Worm (Caenorhabditis elegans): ENCODE measurements around the gene T28D9.1.
A peak's percentile ranks its signal among the peaks of the same experiment; 100 is the strongest.

ce11 chrII:6491817-6492452, at the start of gene T28D9.1, which contains the start of gene T28D9.11:
- TF ChIP-seq nfya-2 (GFP tag; IDR thresholded peaks at IDR 0.05) (no peak), bed-2 (GFP tag; IDR thresholded peaks at IDR 0.05) (0 out of 2 replicates have a peak, but pooled peaks have one; percentile 76), unc-62 (GFP tag; optimal IDR thresholded peaks at IDR 0.05) (no peak), dpl-1 (GFP tag; optimal IDR thresholded peaks at IDR 0.05) (no peak), him-1 (tag; optimal IDR thresholded peaks at IDR 0.05) (no peak), ztf-3 (GFP tag; optimal IDR thresholded peaks at IDR 0.05) (no peak), hmg-1.2 (GFP tag; IDR thresholded peaks at IDR 0.05) (peak; percentile 28; the same call in 1 of the 2 replicates), lag-1 (GFP tag; IDR thresholded peaks at IDR 0.05) (no peak), lin-35 (GFP tag; optimal IDR thresholded peaks at IDR 0.05) (peak in 1 of 3 experiments; percentile 45), efl-1 (GFP tag; optimal IDR thresholded peaks at IDR 0.05) (no peak)

Measured in whole organism, young adult.